Worm (Caenorhabditis elegans) whole organism, mixed stage, embryonic: ENCODE measurements around the gene H14E04.2.

ENCODE experiments used
- M03D4.4 ChIP-seq: sonication (generic microtip); optimal IDR thresholded peaks from 2 replicates; lab custom pipeline; 2017; ENCODE audit warnings: mild to moderate bottlenecking, missing genetic modification characterization, missing compliant biosample characterization
- bed-3 ChIP-seq: fragments of 200-800 bp; sonication (Bioruptor generic); optimal IDR thresholded peaks from 3 replicates; lab custom pipeline; 2018; ENCODE audit warnings: mild to moderate bottlenecking, missing genetic modification characterization, moderate library complexity, missing compliant biosample characterization
- blmp-1 ChIP-seq: fragments of 150-350 bp; optimal IDR thresholded peaks from 2 replicates; lab custom pipeline; 2014; ENCODE audit warnings: missing biosample characterization, missing genetic modification characterization
- ceh-39 ChIP-seq: fragments of 150-350 bp; optimal IDR thresholded peaks from 2 replicates; lab custom pipeline; 2014; ENCODE audit warnings: missing biosample characterization, missing genetic modification characterization
- ceh-43 ChIP-seq: fragments of 200-800 bp; sonication (Bioruptor generic); optimal IDR thresholded peaks from 2 replicates; lab custom pipeline; 2018; ENCODE audit warnings: mild to moderate bottlenecking, missing genetic modification characterization, moderate library complexity, missing compliant biosample characterization
- ceh-83 ChIP-seq: fragments of 200-800 bp; sonication (Bioruptor generic); optimal IDR thresholded peaks from 2 replicates; lab custom pipeline; 2018; ENCODE audit warnings: mild to moderate bottlenecking, missing genetic modification characterization, missing compliant biosample characterization
- ces-1 ChIP-seq: fragments of 150-350 bp; optimal IDR thresholded peaks from 2 replicates; lab custom pipeline; 2014; ENCODE audit warnings: missing biosample characterization, missing genetic modification reagents, missing genetic modification characterization
- cnd-1 ChIP-seq: fragments of 200-800 bp; sonication (Bioruptor generic); optimal IDR thresholded peaks from 2 replicates; lab custom pipeline; 2018; ENCODE audit warnings: mild to moderate bottlenecking, missing genetic modification characterization, missing compliant biosample characterization
- drap-1 ChIP-seq: fragments of 200-800 bp; sonication (Bioruptor generic); optimal IDR thresholded peaks from 3 replicates; lab custom pipeline; 2018; ENCODE audit warnings: mild to moderate bottlenecking, missing genetic modification characterization, missing compliant biosample characterization
- elt-1 ChIP-seq: sonication (generic microtip); optimal IDR thresholded peaks from 2 replicates; lab custom pipeline; 2017; ENCODE audit warnings: missing genetic modification characterization, mild to moderate bottlenecking, missing compliant biosample characterization, antibody characterized with exemption, moderate library complexity, borderline replicate concordance; ENCODE audit not compliant: insufficient read depth
- flh-1 ChIP-seq: fragments of 200-800 bp; sonication (Bioruptor generic); optimal IDR thresholded peaks from 2 replicates; lab custom pipeline; 2018; ENCODE audit warnings: mild to moderate bottlenecking, missing genetic modification characterization, moderate library complexity, missing compliant biosample characterization
- ham-2 ChIP-seq: fragments of 200-800 bp; sonication (Bioruptor generic); optimal IDR thresholded peaks from 2 replicates; lab custom pipeline; 2018; ENCODE audit warnings: mild to moderate bottlenecking, missing genetic modification characterization, missing compliant biosample characterization
- hlh-1 ChIP-seq: fragments of 150-350 bp; optimal IDR thresholded peaks from 2 replicates; lab custom pipeline; 2014; ENCODE audit warnings: missing biosample characterization, missing genetic modification reagents, missing genetic modification characterization
- lin-13 ChIP-seq: fragments of 150-350 bp; optimal IDR thresholded peaks from 2 replicates; lab custom pipeline; 2014; ENCODE audit warnings: missing biosample characterization, missing genetic modification characterization
- lsy-2 ChIP-seq: fragments of 150-350 bp; optimal IDR thresholded peaks from 2 replicates; lab custom pipeline; 2014; ENCODE audit warnings: missing biosample characterization, missing genetic modification characterization
- mab-5 ChIP-seq: fragments of 150-350 bp; optimal IDR thresholded peaks from 2 replicates; lab custom pipeline; 2014; ENCODE audit warnings: missing biosample characterization, missing genetic modification characterization
- mls-2 ChIP-seq: sonication (generic microtip); optimal IDR thresholded peaks from 2 replicates; lab custom pipeline; 2016; ENCODE audit warnings: mild to moderate bottlenecking, missing genetic modification characterization, moderate library complexity, missing compliant biosample characterization
- nhr-12 ChIP-seq: fragments of 150-350 bp; optimal IDR thresholded peaks from 2 replicates; lab custom pipeline; 2014; ENCODE audit warnings: missing biosample characterization, missing genetic modification characterization
- nhr-2 ChIP-seq: fragments of 150-350 bp; optimal IDR thresholded peaks from 2 replicates; lab custom pipeline; 2014; ENCODE audit warnings: missing biosample characterization, missing genetic modification characterization
- nhr-237 ChIP-seq: fragments of 150-350 bp; optimal IDR thresholded peaks from 2 replicates; lab custom pipeline; 2014; ENCODE audit warnings: missing biosample characterization, missing genetic modification characterization
- nhr-28 ChIP-seq: fragments of 150-350 bp; optimal IDR thresholded peaks from 2 replicates; lab custom pipeline; 2014; ENCODE audit warnings: missing biosample characterization, missing genetic modification characterization
- nhr-76 ChIP-seq: sonication (generic microtip); optimal IDR thresholded peaks from 2 replicates; lab custom pipeline; 2017; ENCODE audit warnings: missing biosample characterization, missing genetic modification characterization
- pha-4 ChIP-seq: fragments of 150-350 bp; optimal IDR thresholded peaks from 2 replicates; lab custom pipeline; 2018; ENCODE audit warnings: missing biosample characterization, missing genetic modification reagents, missing genetic modification characterization
- sem-2 ChIP-seq: fragments of 200-800 bp; sonication (Bioruptor generic); optimal IDR thresholded peaks from 2 replicates; lab custom pipeline; 2018; ENCODE audit warnings: mild to moderate bottlenecking, missing genetic modification characterization, missing compliant biosample characterization
- sptf-1 ChIP-seq: sonication (generic microtip); optimal IDR thresholded peaks from 2 replicates; lab custom pipeline; 2017; ENCODE audit warnings: mild to moderate bottlenecking, missing genetic modification characterization, moderate library complexity, missing compliant biosample characterization
- tbx-8 ChIP-seq: fragments of 200-800 bp; sonication (Bioruptor generic); optimal IDR thresholded peaks from 2 replicates; lab custom pipeline; 2018; ENCODE audit warnings: mild to moderate bottlenecking, missing genetic modification characterization, moderate library complexity, missing compliant biosample characterization
- unc-120 ChIP-seq: sonication (generic microtip); optimal IDR thresholded peaks from 2 replicates; lab custom pipeline; 2017; ENCODE audit warnings: missing genetic modification characterization, missing compliant biosample characterization; ENCODE audit not compliant: poor library complexity, severe bottlenecking
- unc-39 ChIP-seq: fragments of 150-350 bp; optimal IDR thresholded peaks from 2 replicates; lab custom pipeline; 2014; ENCODE audit warnings: missing biosample characterization, missing genetic modification characterization
- unc-62 ChIP-seq: fragments of 150-350 bp; optimal IDR thresholded peaks from 2 replicates; lab custom pipeline; 2014; ENCODE audit warnings: missing biosample characterization, missing genetic modification reagents, missing genetic modification characterization
- zip-8 ChIP-seq: fragments of 150-350 bp; optimal IDR thresholded peaks from 2 replicates; lab custom pipeline; 2014; ENCODE audit warnings: missing biosample characterization, missing genetic modification characterization
- ztf-11 ChIP-seq: fragments of 150-350 bp; optimal IDR thresholded peaks from 2 replicates; lab custom pipeline; 2014; ENCODE audit warnings: missing biosample characterization, missing genetic modification characterization

Gene H14E04.2

ce11 chrIII:2347291-2347690, 28.7 kb upstream of the H14E04.2 start, which contains the start of gene gip-1:
Gene gip-1, plus strand, starts transcription at chrIII:2347591.
- TF ChIP-seq tbx-8 (GFP tag; lab: Kevin White, UChicago) (no peak), bed-3 (GFP tag; lab: Kevin White, UChicago) (no peak), sptf-1 (no peak), nhr-2 (no peak), cnd-1 (no peak)
- TF ChIP-seq, all 35 proteins: peak for 0

- no peak for TF ChIP-seq ceh-83 (GFP tag; lab: Kevin White, UChicago)
- no peak for TF ChIP-seq hlh-1 (tag; lab: Kevin White, UChicago)
- TF ChIP-seq nhr-2 = no peak
- no peak for TF ChIP-seq nhr-76 (tag; lab: Kevin White, UChicago)
- no peak for TF ChIP-seq drap-1 (GFP tag; lab: Kevin White, UChicago)
- no peak for TF ChIP-seq sem-2 (GFP tag; lab: Kevin White, UChicago)
- TF ChIP-seq bed-3 (GFP tag; lab: Kevin White, UChicago) = no peak
- TF ChIP-seq ceh-39 = no peak
- no peak for TF ChIP-seq lin-13 (tag; lab: Kevin White, UChicago)
- TF ChIP-seq pha-4 (tag; lab: Kevin White, UChicago) = no peak
- no peak for TF ChIP-seq zip-8 (tag; lab: Kevin White, UChicago)
- no peak for TF ChIP-seq unc-39
- TF ChIP-seq blmp-1 (tag; lab: Kevin White, UChicago) = no peak
Measured at ce11 chrIII:2349956-2350355, 26.0 kb upstream of the H14E04.2 start.

DNA sequence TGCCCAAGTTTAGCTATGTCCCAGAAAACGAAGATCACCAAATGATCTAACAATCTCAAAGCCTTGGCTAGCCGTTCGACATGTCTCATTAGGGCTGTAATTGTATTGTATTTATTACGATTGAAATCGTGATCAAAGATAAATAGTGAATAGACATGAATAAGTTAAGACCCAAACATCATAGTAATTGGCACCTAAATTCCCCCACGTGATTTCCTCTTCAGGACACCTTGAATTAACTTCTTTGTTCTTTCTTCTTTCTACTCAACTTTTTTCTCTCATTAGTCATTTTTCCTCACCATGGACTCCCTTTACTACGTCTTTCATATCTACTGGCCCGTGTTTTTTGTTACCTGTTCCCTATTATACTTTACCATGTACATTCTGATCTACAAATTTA, 13.3 kb upstream of the H14E04.2 start, which contains the start of gene srd-69:
Gene srd-69, plus strand, starts transcription at position 301 of the 400 bp plus-strand sequence.
- no peak for TF ChIP-seq M03D4.4 (tag; lab: Kevin White, UChicago)
- no peak for TF ChIP-seq nhr-12 (tag; lab: Kevin White, UChicago)
- TF ChIP-seq mab-5 (tag; lab: Kevin White, UChicago) = no peak
- TF ChIP-seq flh-1 (GFP tag; lab: Kevin White, UChicago) = no peak
- no peak for TF ChIP-seq ceh-83 (GFP tag; lab: Kevin White, UChicago)
- no peak for TF ChIP-seq tbx-8 (GFP tag; lab: Kevin White, UChicago)
- no peak for TF ChIP-seq pha-4 (tag; lab: Kevin White, UChicago)
- no peak for TF ChIP-seq unc-120
- no peak for TF ChIP-seq ceh-39
- TF ChIP-seq sem-2 (GFP tag; lab: Kevin White, UChicago) = no peak
- no peak for TF ChIP-seq nhr-237 (tag; lab: Kevin White, UChicago)
- no peak for TF ChIP-seq mls-2 (tag; lab: Kevin White, UChicago)
- TF ChIP-seq lin-13 (tag; lab: Kevin White, UChicago) = no peak

ce11 chrIII:2368424-2368823, 7.6 kb upstream of the H14E04.2 start, which contains the start of gene H04J21.4:
Gene H04J21.4, minus strand, starts transcription at chrIII:2368524.
- TF ChIP-seq tbx-8 (GFP tag; lab: Kevin White, UChicago) (no peak), sem-2 (GFP tag; lab: Kevin White, UChicago) (no peak), lin-13 (tag; lab: Kevin White, UChicago) (no peak), cnd-1 (no peak), pha-4 (tag; lab: Kevin White, UChicago) (no peak), unc-120 (no peak), nhr-76 (tag; lab: Kevin White, UChicago) (no peak), unc-39 (no peak), ceh-43 (GFP tag; lab: Kevin White, UChicago) (no peak), bed-3 (GFP tag; lab: Kevin White, UChicago) (no peak)

ce11 chrIII:2371864-2372263, 4.1 kb upstream of the H14E04.2 start, which contains the start of gene H04J21.1:
Gene H04J21.1, minus strand, starts transcription at chrIII:2371964.
- no peak for TF ChIP-seq bed-3 (GFP tag; lab: Kevin White, UChicago)
- no peak for TF ChIP-seq zip-8 (tag; lab: Kevin White, UChicago)
- TF ChIP-seq ham-2 = no peak
- TF ChIP-seq drap-1 (GFP tag; lab: Kevin White, UChicago) = no peak
- no peak for TF ChIP-seq blmp-1 (tag; lab: Kevin White, UChicago)
- no peak for TF ChIP-seq unc-62 (GFP tag; lab: Kevin White, UChicago)
- no peak for TF ChIP-seq sptf-1
- no peak for TF ChIP-seq elt-1
- TF ChIP-seq mls-2 (tag; lab: Kevin White, UChicago) = no peak

DNA sequence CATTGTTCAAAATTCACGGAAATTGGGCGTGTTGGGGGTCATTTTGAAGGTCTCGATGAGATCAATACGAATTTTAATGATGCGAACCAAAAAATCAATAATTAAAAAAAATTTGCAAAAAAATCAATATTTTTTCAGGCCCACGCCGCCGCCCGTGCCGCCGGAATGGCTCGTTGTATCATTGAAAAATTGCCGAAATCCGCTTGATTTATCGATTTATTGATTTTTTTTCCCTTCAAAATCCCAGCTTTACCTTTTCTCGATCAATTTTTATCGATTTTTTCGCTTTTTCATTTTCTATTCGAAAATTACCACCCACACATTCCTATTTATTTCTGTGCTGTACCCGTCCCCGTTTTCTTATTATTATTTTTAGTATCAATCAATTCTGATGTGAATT, 8.4 kb downstream of the H14E04.2 start:
- TF ChIP-seq unc-120 (no peak), ceh-43 (GFP tag; lab: Kevin White, UChicago) (no peak), mab-5 (tag; lab: Kevin White, UChicago) (no peak), cnd-1 (no peak), ces-1 (no peak), lsy-2 (tag; lab: Kevin White, UChicago) (no peak), ceh-39 (no peak), ztf-11 (tag; lab: Kevin White, UChicago) (no peak), nhr-28 (tag; lab: Kevin White, UChicago) (no peak), nhr-2 (no peak), lin-13 (tag; lab: Kevin White, UChicago) (no peak), ceh-83 (GFP tag; lab: Kevin White, UChicago) (no peak), elt-1 (no peak), pha-4 (tag; lab: Kevin White, UChicago) (no peak), drap-1 (GFP tag; lab: Kevin White, UChicago) (no peak)
